Fruit fly (Drosophila melanogaster): Measurements from ENCODE around the gene CG2082.

The CG2082 gene

dm6 chr3R:5742278-5743196 lies 38.3 kb downstream of the CG2082 start, which contains the start of the genes Sym and Madm (continued):
- no peak for TF ChIP-seq Atf-2 (GFP tag; optimal IDR thresholded peaks at IDR 0.05)
- no peak for TF ChIP-seq CG12219 (GFP tag; optimal IDR thresholded peaks at IDR 0.05)
- TF ChIP-seq eyg (GFP tag; optimal IDR thresholded peaks at IDR 0.05) = no peak
- peak; percentile 20 for TF ChIP-seq Bteb2 (GFP tag; optimal IDR thresholded peaks at IDR 0.05)
- peak; percentile 69 for TF ChIP-seq HLH54F (GFP tag; optimal IDR thresholded peaks at IDR 0.05)
- no peak for TF ChIP-seq zf30C (GFP tag; optimal IDR thresholded peaks at IDR 0.05)
- TF ChIP-seq pzg (GFP tag; optimal IDR thresholded peaks at IDR 0.05) = peak; percentile 66
- peak; percentile 56 for TF ChIP-seq dm (GFP tag; optimal IDR thresholded peaks at IDR 0.05)
- peak; percentile 31 for TF ChIP-seq PHDP (tag; optimal IDR thresholded peaks at IDR 0.05)
- TF ChIP-seq lola (GFP tag; optimal IDR thresholded peaks at IDR 0.05) = peak in 1 of 3 experiments; percentile 40
- no peak for TF ChIP-seq kni (GFP tag; optimal IDR thresholded peaks at IDR 0.05)
- TF ChIP-seq ftz-f1 (GFP tag; optimal IDR thresholded peaks at IDR 0.05) = no peak
- no peak for TF ChIP-seq org-1 (GFP tag; optimal IDR thresholded peaks at IDR 0.05)
- TF ChIP-seq NC2β (GFP tag; optimal IDR thresholded peaks at IDR 0.05) = peak; percentile 18
- no peak for TF ChIP-seq CG4282 (GFP tag; optimal IDR thresholded peaks at IDR 0.05)
- TF ChIP-seq CG15696 (tag; optimal IDR thresholded peaks at IDR 0.05) = no peak
- no peak for TF ChIP-seq CG31224 (GFP tag; IDR thresholded peaks at IDR 0.05)
- TF ChIP-seq mirr (GFP tag; optimal IDR thresholded peaks at IDR 0.05) = no peak
- TF ChIP-seq Sox102F (GFP tag; optimal IDR thresholded peaks at IDR 0.05) = no peak
- peak; percentile 73; the same call in 2 of the 3 replicates for TF ChIP-seq Opbp (GFP tag; IDR thresholded peaks at IDR 0.05; ENCODE audit: partially characterized antibody)
- TF ChIP-seq CG7745 (tag; optimal IDR thresholded peaks at IDR 0.05) = no peak
- TF ChIP-seq CG4730 (GFP tag; IDR thresholded peaks at IDR 0.05) = no peak
- TF ChIP-seq seq (GFP tag; IDR thresholded peaks at IDR 0.05) = no peak
- peak; percentile 80 for TF ChIP-seq CG15514 (GFP tag; optimal IDR thresholded peaks at IDR 0.05)
- peak; percentile 89 for TF ChIP-seq Sry-δ (GFP tag; optimal IDR thresholded peaks at IDR 0.05)
- TF ChIP-seq CG2202 (tag; optimal IDR thresholded peaks at IDR 0.05) = no peak
- no peak for TF ChIP-seq caup (GFP tag; optimal IDR thresholded peaks at IDR 0.05; ENCODE audit: severe bottlenecking)
- TF ChIP-seq Dip3 (GFP tag; optimal IDR thresholded peaks at IDR 0.05) = peak; percentile 43
- TF ChIP-seq sc (optimal IDR thresholded peaks at IDR 0.05) = no peak
- TF ChIP-seq sc (GFP tag; optimal IDR thresholded peaks at IDR 0.05) = no peak
- TF ChIP-seq dpn (GFP tag; optimal IDR thresholded peaks at IDR 0.05) = peak; percentile 19 to 48
- TF ChIP-seq CG12155 (GFP tag; optimal IDR thresholded peaks at IDR 0.05) = peak; percentile 16
- no peak for TF ChIP-seq schlank (tag; optimal IDR thresholded peaks at IDR 0.05)
- peak; percentile 89 for TF ChIP-seq CG16813 (GFP tag; IDR thresholded peaks at IDR 0.05; ENCODE audit: partially characterized antibody)
- TF ChIP-seq CG12299 (tag; optimal IDR thresholded peaks at IDR 0.05) = no peak
- TF ChIP-seq CG10209 (GFP tag; optimal IDR thresholded peaks at IDR 0.05) = no peak
- no peak for TF ChIP-seq CG8089 (GFP tag; optimal IDR thresholded peaks at IDR 0.05)
- TF ChIP-seq Fer2 (tag; optimal IDR thresholded peaks at IDR 0.05) = no peak
- peak; percentile 14 for TF ChIP-seq CG10543 (GFP tag; optimal IDR thresholded peaks at IDR 0.05)
- no peak for TF ChIP-seq Lim3 (GFP tag; IDR thresholded peaks at IDR 0.05)
- TF ChIP-seq CG11093 (GFP tag; IDR thresholded peaks at IDR 0.05) = no peak
- peak; percentile 43 for TF ChIP-seq dmrt11E (tag; optimal IDR thresholded peaks at IDR 0.05)
- TF ChIP-seq CG2889 (GFP tag; IDR thresholded peaks at IDR 0.05) = no peak
- TF ChIP-seq CG34422 (GFP tag; IDR thresholded peaks at IDR 0.05) = 0 out of 3 replicates have a peak, but pooled peaks have one; percentile 41
- no peak for TF ChIP-seq Fer3 (tag; optimal IDR thresholded peaks at IDR 0.05)
- peak; percentile 35; the same call in 1 of the 2 replicates for TF ChIP-seq sob (GFP tag; IDR thresholded peaks at IDR 0.05)
- peak; percentile 55 for TF ChIP-seq sug (tag; optimal IDR thresholded peaks at IDR 0.05)
- no peak for TF ChIP-seq CG17802 (tag; optimal IDR thresholded peaks at IDR 0.05)

Measured in whole organism, embryonic.